Fruit fly (Drosophila melanogaster) whole organism, embryonic: Measurements from ENCODE around the gene CG5071.

ENCODE experiments used
- CG1024 ChIP-seq: fragments of 200-800 bp; sonication (Bioruptor generic); IDR thresholded peaks from 2 replicates; pipeline ENCODE4 v1.3.6; 2022; ENCODE audit warnings: missing biosample characterization, missing genetic modification characterization
- CG10321 ChIP-seq: fragments of 200-800 bp; sonication (Bioruptor generic); IDR thresholded peaks from 2 replicates; pipeline ENCODE4 v1.3.6; 2022; ENCODE audit warnings: missing biosample characterization, missing genetic modification characterization
- CG10462 ChIP-seq: fragments of 200-800 bp; sonication (Bioruptor generic); optimal IDR thresholded peaks from 2 replicates; lab custom pipeline; 2016; ENCODE audit warnings: missing biosample characterization, missing genetic modification characterization
- CG11247 ChIP-seq: fragments of 200-800 bp; sonication (Bioruptor generic); IDR thresholded peaks from 2 replicates; pipeline ENCODE4 v1.3.6; 2022; ENCODE audit warnings: missing biosample characterization, missing genetic modification characterization
- CG11456 ChIP-seq: fragments of 200-800 bp; sonication (Bioruptor generic); IDR thresholded peaks from 3 replicates; pipeline ENCODE4 v1.3.6; 2022; ENCODE audit warnings: missing biosample characterization, missing genetic modification characterization
- CG11695 ChIP-seq: fragments of 200-800 bp; sonication (Bioruptor generic); IDR thresholded peaks from 3 replicates; pipeline ENCODE4 v1.3.6; 2022; ENCODE audit warnings: missing biosample characterization, missing genetic modification characterization
- CG12391 ChIP-seq: fragments of 200-800 bp; sonication (Bioruptor generic); optimal IDR thresholded peaks from 3 replicates; lab custom pipeline; 2018; ENCODE audit warnings: missing biosample characterization, mild to moderate bottlenecking, missing genetic modification characterization, moderate library complexity
- CG13123 ChIP-seq: fragments of 200-800 bp; sonication (Bioruptor generic); optimal IDR thresholded peaks from 2 replicates; lab custom pipeline; 2016; ENCODE audit warnings: missing biosample characterization, missing genetic modification characterization
- CG14667 ChIP-seq: fragments of 200-800 bp; sonication (Bioruptor generic); IDR thresholded peaks from 2 replicates; pipeline ENCODE4 v1.3.6; 2022; ENCODE audit warnings: missing biosample characterization, missing genetic modification characterization
- CG17328 ChIP-seq: fragments of 200-800 bp; sonication (Bioruptor generic); IDR thresholded peaks from 2 replicates; pipeline ENCODE4 v1.3.6; 2022; ENCODE audit warnings: missing biosample characterization, missing genetic modification characterization
- CG17359 ChIP-seq: fragments of 200-800 bp; sonication (Bioruptor generic); optimal IDR thresholded peaks from 3 replicates; lab custom pipeline; 2018; ENCODE audit warnings: missing biosample characterization, mild to moderate bottlenecking, missing genetic modification characterization, moderate library complexity
- CG18262 ChIP-seq: fragments of 200-800 bp; optimal IDR thresholded peaks from 3 replicates; lab custom pipeline; 2019; ENCODE audit warnings: missing biosample characterization, mild to moderate bottlenecking, missing genetic modification characterization, moderate library complexity
- CG2875 ChIP-seq: fragments of 200-800 bp; sonication (Bioruptor generic); optimal IDR thresholded peaks from 2 replicates; lab custom pipeline; 2017; ENCODE audit warnings: missing biosample characterization, mild to moderate bottlenecking, missing genetic modification characterization, missing genetic modification reagents
- CG30020 ChIP-seq: fragments of 200-800 bp; optimal IDR thresholded peaks from 2 replicates; lab custom pipeline; 2019; ENCODE audit warnings: missing biosample characterization, mild to moderate bottlenecking, missing genetic modification characterization, moderate library complexity
- CG3065 ChIP-seq: fragments of 200-800 bp; sonication (Bioruptor generic); optimal IDR thresholded peaks from 2 replicates; lab custom pipeline; 2016; ENCODE audit warnings: missing biosample characterization, missing genetic modification characterization
- CG4707 ChIP-seq: fragments of 200-800 bp; sonication (Bioruptor generic); optimal IDR thresholded peaks from 2 replicates; lab custom pipeline; 2018; ENCODE audit warnings: missing biosample characterization, mild to moderate bottlenecking, missing genetic modification characterization, moderate library complexity
- CG5953 ChIP-seq: fragments of 200-800 bp; sonication (Bioruptor generic); IDR thresholded peaks from 2 replicates; pipeline ENCODE4 v1.3.6; 2022; ENCODE audit warnings: missing biosample characterization, missing genetic modification characterization
- CG6854 ChIP-seq: fragments of 200-800 bp; sonication (Bioruptor generic); optimal IDR thresholded peaks from 3 replicates; lab custom pipeline; 2017; ENCODE audit warnings: missing biosample characterization, mild to moderate bottlenecking, missing genetic modification characterization
- CG7372 ChIP-seq: fragments of 200-800 bp; sonication (Bioruptor generic); IDR thresholded peaks from 2 replicates; pipeline ENCODE4 v1.3.6; 2022; ENCODE audit warnings: missing biosample characterization, missing genetic modification characterization
- CG8290 ChIP-seq, 3 experiments: fragments of 200-800 bp; sonication (Bioruptor generic); optimal IDR thresholded peaks; 2 replicates each; lab custom pipeline; 2016 to 2019; ENCODE audit warnings: missing biosample characterization in 3 of 3, missing genetic modification characterization in 3 of 3, mild to moderate bottlenecking in 2 of 3, moderate library complexity in 1 of 3
- CG8359 ChIP-seq: fragments of 200-800 bp; sonication (Bioruptor generic); optimal IDR thresholded peaks from 2 replicates; lab custom pipeline; 2017; ENCODE audit warnings: missing biosample characterization, mild to moderate bottlenecking, missing genetic modification characterization, borderline replicate concordance
- CoRest ChIP-seq: fragments of 200-800 bp; sonication (Bioruptor generic); optimal IDR thresholded peaks from 3 replicates; lab custom pipeline; 2018; ENCODE audit warnings: missing biosample characterization, mild to moderate bottlenecking, missing genetic modification characterization, moderate library complexity
- Dek ChIP-seq: fragments of 200-800 bp; sonication (Bioruptor generic); optimal IDR thresholded peaks from 3 replicates; lab custom pipeline; 2019; ENCODE audit warnings: missing biosample characterization, mild to moderate bottlenecking, missing genetic modification characterization, moderate library complexity
- Fer2 ChIP-seq: fragments of 200-800 bp; sonication (Bioruptor generic); optimal IDR thresholded peaks from 2 replicates; lab custom pipeline; 2018; ENCODE audit warnings: missing biosample characterization, mild to moderate bottlenecking, missing genetic modification characterization, moderate library complexity
- Hsf ChIP-seq: fragments of 200-800 bp; sonication (Bioruptor generic); optimal IDR thresholded peaks from 3 replicates; lab custom pipeline; 2016; ENCODE audit warnings: missing biosample characterization, missing genetic modification characterization
- Jarid2 ChIP-seq: fragments of 200-800 bp; sonication (Bioruptor generic); optimal IDR thresholded peaks from 3 replicates; lab custom pipeline; 2017; ENCODE audit warnings: mild to moderate bottlenecking, missing biosample characterization, missing genetic modification reagents, missing genetic modification characterization
- Lim3 ChIP-seq: fragments of 200-800 bp; sonication (Bioruptor generic); IDR thresholded peaks from 2 replicates; pipeline ENCODE4 v1.3.6; 2022; ENCODE audit warnings: missing biosample characterization, missing genetic modification characterization
- Lpt ChIP-seq: fragments of >200 bp; optimal IDR thresholded peaks from 2 replicates; lab custom pipeline; 2018; ENCODE audit warnings: missing biosample characterization, missing genetic modification characterization
- MESR4 ChIP-seq: fragments of 200-800 bp; sonication (Bioruptor generic); optimal IDR thresholded peaks from 2 replicates; lab custom pipeline; 2018; ENCODE audit warnings: missing biosample characterization, mild to moderate bottlenecking, missing genetic modification characterization, moderate library complexity
- Mrtf ChIP-seq: fragments of 200-800 bp; sonication (Bioruptor generic); IDR thresholded peaks from 3 replicates; pipeline ENCODE4 v1.3.6; 2022; ENCODE audit warnings: missing biosample characterization, missing genetic modification characterization
- TFAM ChIP-seq: fragments of 200-800 bp; sonication (Bioruptor generic); optimal IDR thresholded peaks from 2 replicates; lab custom pipeline; 2017; ENCODE audit warnings: missing biosample characterization, missing genetic modification characterization, inconsistent platforms
- aop ChIP-seq: fragments of 200-800 bp; sonication (Bioruptor generic); IDR thresholded peaks from 2 replicates; pipeline ENCODE4 v1.3.6; 2022; ENCODE audit warnings: missing biosample characterization, missing genetic modification characterization
- ara ChIP-seq: fragments of 200-800 bp; sonication (Bioruptor generic); IDR thresholded peaks from 2 replicates; pipeline ENCODE4 v1.3.6; 2022; ENCODE audit warnings: missing biosample characterization, missing genetic modification characterization
- br ChIP-seq: fragments of >200 bp; optimal IDR thresholded peaks from 2 replicates; lab custom pipeline; 2017
- crc ChIP-seq: fragments of 200-800 bp; sonication (Bioruptor generic); optimal IDR thresholded peaks from 2 replicates; lab custom pipeline; 2016; ENCODE audit warnings: missing biosample characterization, missing genetic modification characterization
- cwo ChIP-seq: fragments of 200-800 bp; sonication (Bioruptor generic); optimal IDR thresholded peaks from 3 replicates; lab custom pipeline; 2017; ENCODE audit warnings: missing biosample characterization, missing genetic modification characterization, mild to moderate bottlenecking, moderate library complexity, missing genetic modification reagents
- danr ChIP-seq: fragments of 200-800 bp; sonication (Bioruptor generic); IDR thresholded peaks from 2 replicates; pipeline ENCODE4 v1.3.6; 2022; ENCODE audit warnings: missing biosample characterization, missing genetic modification characterization
- fd3F ChIP-seq: fragments of 200-800 bp; sonication (Bioruptor generic); optimal IDR thresholded peaks from 2 replicates; lab custom pipeline; 2018; ENCODE audit warnings: missing biosample characterization, mild to moderate bottlenecking, missing genetic modification characterization, moderate library complexity
- gcm2 ChIP-seq: fragments of 200-800 bp; sonication (Bioruptor generic); optimal IDR thresholded peaks from 2 replicates; lab custom pipeline; 2016; ENCODE audit warnings: missing biosample characterization, missing genetic modification characterization
- hkb ChIP-seq, 2 experiments: fragments of 200-800 bp in 1 of 2; fragments of >200 bp in 1 of 2; sonication (Bioruptor generic) in 1 of 2; IDR thresholded peaks in 1 of 2; optimal IDR thresholded peaks in 1 of 2; 2 replicates each; pipeline versions ENCODE4 v1.3.6 to Lab custom; 2017 to 2022; ENCODE audit warnings: missing biosample characterization in 1 of 2, missing genetic modification characterization in 1 of 2
- lilli ChIP-seq: fragments of 200-800 bp; sonication (Bioruptor generic); optimal IDR thresholded peaks from 3 replicates; lab custom pipeline; 2016; ENCODE audit warnings: missing biosample characterization, missing genetic modification characterization
- pan ChIP-seq, 4 experiments: fragments of >200 bp in 3 of 4; fragments of 200-800 bp in 1 of 4; sonication (Bioruptor generic) in 1 of 4; optimal IDR thresholded peaks in 3 of 4; IDR thresholded peaks in 1 of 4; 2 replicates each; pipeline versions ENCODE4 v1.3.6 to Lab custom; 2017 to 2022; ENCODE audit warnings: missing biosample characterization in 2 of 4, missing genetic modification characterization in 2 of 4, mixed read lengths in 1 of 4
- run ChIP-seq: fragments of 200-800 bp; sonication (Bioruptor generic); optimal IDR thresholded peaks from 3 replicates; lab custom pipeline; 2018; ENCODE audit warnings: missing biosample characterization, mild to moderate bottlenecking, missing genetic modification characterization
- sc ChIP-seq, 3 experiments: fragments of >200 bp in 2 of 3; fragments of 200-800 bp in 1 of 3; sonication (Bioruptor generic) in 1 of 3; optimal IDR thresholded peaks; 2 replicates in 2 of 3; 3 replicates in 1 of 3; lab custom pipeline; 2017; ENCODE audit warnings: mild to moderate bottlenecking in 1 of 3, missing biosample characterization in 1 of 3, missing genetic modification characterization in 1 of 3, missing genetic modification reagents in 1 of 3
- stc ChIP-seq: fragments of 200-800 bp; sonication (Bioruptor generic); IDR thresholded peaks from 2 replicates; pipeline ENCODE4 v1.3.6; 2022; ENCODE audit warnings: missing biosample characterization, missing genetic modification characterization
- stwl ChIP-seq: fragments of 200-800 bp; sonication (Bioruptor generic); optimal IDR thresholded peaks from 3 replicates; lab custom pipeline; 2018; ENCODE audit warnings: missing biosample characterization, mild to moderate bottlenecking, missing genetic modification characterization, moderate library complexity
- trem ChIP-seq: fragments of 200-800 bp; optimal IDR thresholded peaks from 3 replicates; lab custom pipeline; 2019; ENCODE audit warnings: missing biosample characterization, mild to moderate bottlenecking, missing genetic modification characterization, moderate library complexity
- tup ChIP-seq: fragments of 200-800 bp; sonication (Bioruptor generic); optimal IDR thresholded peaks from 2 replicates; lab custom pipeline; 2016; ENCODE audit warnings: missing biosample characterization, mild to moderate bottlenecking, missing genetic modification characterization, moderate library complexity
- wor ChIP-seq: fragments of 200-800 bp; sonication (Bioruptor generic); IDR thresholded peaks from 2 replicates; pipeline ENCODE4 v1.3.6; 2022; ENCODE audit warnings: missing biosample characterization, missing genetic modification characterization

CG5071 gene

dm6 chr3R:25631079-25631478 is 12.9 kb downstream of the CG5071 start (continued):
- TF ChIP-seq aop (no peak), CG3065 (GFP tag; lab: Kevin White, UChicago) (no peak), CG13123 (peak; percentile 10), gcm2 (GFP tag; lab: Kevin White, UChicago) (peak; percentile 19), stwl (tag; lab: Kevin White, UChicago) (no peak), CG14667 (GFP tag; lab: Robert Waterston, UW) (peak; percentile 44), CG11247 (peak; percentile 49; the same call in 1 of the 2 replicates), CG2875 (GFP tag; lab: Kevin White, UChicago) (peak; percentile 46), CG5953 (GFP tag; lab: Robert Waterston, UW) (peak; percentile 55; the same call in 1 of the 2 replicates), Lim3 (GFP tag; lab: Robert Waterston, UW) (no peak; the same call in 1 of the 2 replicates), MESR4 (GFP tag; lab: Kevin White, UChicago) (no peak), pan (optimal IDR thresholded peaks at IDR 0.05; lab: Kevin White, UChicago) (no peak), pan (GFP tag; optimal IDR thresholded peaks at IDR 0.05 in 1 of 2, IDR thresholded peaks at IDR 0.05 in 1 of 2) (peak in 1 of 2 experiments; percentile 75), tup (GFP tag; lab: Kevin White, UChicago) (peak; percentile 21), Mrtf (GFP tag; lab: Robert Waterston, UW) (peak; percentile 56; the same call in 1 of the 3 replicates), fd3F (peak; percentile 35), lilli (GFP tag; lab: Kevin White, UChicago) (peak; percentile 46), Hsf (GFP tag; lab: Kevin White, UChicago) (peak; percentile 59), ara (peak; percentile 81), crc (GFP tag; lab: Kevin White, UChicago) (peak; percentile 56), cwo (GFP tag; lab: Kevin White, UChicago) (peak; percentile 66), sc (optimal IDR thresholded peaks at IDR 0.05; lab: Kevin White, UChicago) (no peak), sc (GFP tag; optimal IDR thresholded peaks at IDR 0.05; lab: Kevin White, UChicago) (peak; percentile 63), CG11456 (peak; percentile 46; the same call in 2 of the 3 replicates), danr (GFP tag; lab: Robert Waterston, UW) (peak; percentile 71), CG11695 (peak; percentile 56; the same call in 2 of the 3 replicates), CoRest (tag; lab: Kevin White, UChicago) (peak; percentile 68), CG17328 (GFP tag; lab: Robert Waterston, UW) (peak; percentile 76), CG1024 (GFP tag; lab: Robert Waterston, UW) (peak; percentile 60), stc (peak; percentile 65), Jarid2 (no peak), CG10462 (peak; percentile 14), br (lab: Kevin White, UChicago) (no peak), TFAM (GFP tag; lab: Kevin White, UChicago) (no peak), run (peak; percentile 48), CG10321 (no peak), CG8290 (GFP tag; optimal IDR thresholded peaks at IDR 0.05; lab: Kevin White, UChicago) (no peak), CG8290 (tag; optimal IDR thresholded peaks at IDR 0.05; lab: Kevin White, UChicago) (peak in 1 of 2 experiments; percentile 14), CG17359 (tag; lab: Kevin White, UChicago) (peak; percentile 77), CG12391 (tag; lab: Kevin White, UChicago) (peak; percentile 66), Lpt (GFP tag; lab: Kevin White, UChicago) (no peak), CG8359 (GFP tag; lab: Kevin White, UChicago) (peak; percentile 28), hkb (optimal IDR thresholded peaks at IDR 0.05; lab: Kevin White, UChicago) (no peak), hkb (GFP tag; IDR thresholded peaks at IDR 0.05; lab: Robert Waterston, UW) (peak; percentile 81), CG7372 (0 out of 2 replicates have a peak, but pooled peaks have one; percentile 29), Dek (tag; lab: Kevin White, UChicago) (peak; percentile 57), CG6854 (peak; percentile 24), wor (GFP tag; lab: Robert Waterston, UW) (peak; percentile 67), CG4707 (GFP tag; lab: Kevin White, UChicago) (peak; percentile 17), CG18262 (tag; lab: Kevin White, UChicago) (peak; percentile 62), Fer2 (tag; lab: Kevin White, UChicago) (peak; percentile 37), CG30020 (tag; lab: Kevin White, UChicago) (no peak), trem (tag; lab: Kevin White, UChicago) (peak; percentile 38)
